Fruit fly (Drosophila melanogaster) whole organism: ENCODE results near the gene CG12655.
"Not testable (repeated sequence)": the region's sequence is repeated elsewhere in the genome, so short reads cannot be mapped to it uniquely, and the experiment has no call there.

ENCODE experiments used
- Dll ChIP-seq: fragments of >200 bp; optimal IDR thresholded peaks from 2 replicates; lab custom pipeline; 2017
- EcR ChIP-seq, 2 experiments: fragments of >200 bp; optimal IDR thresholded peaks; 2 replicates each; lab custom pipeline; 2017; ENCODE audit warnings: missing biosample characterization in 2 of 2, missing genetic modification characterization in 2 of 2, missing genetic modification reagents in 2 of 2
- pan ChIP-seq: fragments of >200 bp; optimal IDR thresholded peaks from 2 replicates; lab custom pipeline; 2017
- psq ChIP-seq: fragments of >200 bp; optimal IDR thresholded peaks from 2 replicates; lab custom pipeline; 2017
- usp ChIP-seq: fragments of >200 bp; optimal IDR thresholded peaks from 2 replicates; lab custom pipeline; 2017; ENCODE audit warnings: missing biosample characterization, missing genetic modification characterization, mixed read lengths

dm6 chrX:19944047-19944446, 15.2 kb downstream of the CG12655 start, which contains the start of gene CG45492:
- not testable (repeated sequence) for TF ChIP-seq usp (GFP tag; lab: Kevin White, UChicago); Dll (lab: Kevin White, UChicago); EcR (GFP tag; optimal IDR thresholded peaks at IDR 0.05; lab: Kevin White, UChicago); psq (lab: Kevin White, UChicago); pan (lab: Kevin White, UChicago)
